Worm (Caenorhabditis elegans) whole organism, L3 larva: ENCODE results near the gene F25F2.1.

ENCODE experiments used
- R02D3.7 ChIP-seq: fragments of 150-350 bp; optimal IDR thresholded peaks from 2 replicates; lab custom pipeline; 2014; ENCODE audit warnings: missing biosample characterization, missing genetic modification characterization
- ceh-82 ChIP-seq: fragments of 150-350 bp; optimal IDR thresholded peaks from 2 replicates; lab custom pipeline; 2014; ENCODE audit warnings: missing biosample characterization, missing genetic modification characterization
- egl-27 ChIP-seq: sonication (generic microtip); optimal IDR thresholded peaks from 4 replicates; lab custom pipeline; 2017; ENCODE audit warnings: missing biosample characterization, missing genetic modification reagents, missing genetic modification characterization
- elt-1 ChIP-seq: fragments of 150-350 bp; optimal IDR thresholded peaks from 2 replicates; lab custom pipeline; 2014; ENCODE audit warnings: missing biosample characterization, missing genetic modification characterization
- fos-1 ChIP-seq: fragments of 150-350 bp; optimal IDR thresholded peaks from 2 replicates; lab custom pipeline; 2014; ENCODE audit warnings: missing biosample characterization, missing genetic modification characterization
- nhr-12 ChIP-seq: fragments of 150-350 bp; optimal IDR thresholded peaks from 2 replicates; lab custom pipeline; 2014; ENCODE audit warnings: missing biosample characterization, missing genetic modification characterization
- nhr-237 ChIP-seq: fragments of 150-350 bp; optimal IDR thresholded peaks from 2 replicates; lab custom pipeline; 2014; ENCODE audit warnings: missing biosample characterization, missing genetic modification characterization
- nhr-25 ChIP-seq: sonication (generic microtip); optimal IDR thresholded peaks from 2 replicates; lab custom pipeline; 2017; ENCODE audit warnings: missing biosample characterization, missing genetic modification characterization
- nhr-77 ChIP-seq: fragments of 150-350 bp; optimal IDR thresholded peaks from 2 replicates; lab custom pipeline; 2014; ENCODE audit warnings: missing biosample characterization, missing genetic modification characterization
- pha-4 ChIP-seq: fragments of 150-350 bp; optimal IDR thresholded peaks from 2 replicates; lab custom pipeline; 2014; ENCODE audit warnings: missing biosample characterization, missing genetic modification reagents, missing genetic modification characterization
- pqm-1 ChIP-seq: fragments of 150-350 bp; optimal IDR thresholded peaks from 2 replicates; lab custom pipeline; 2017; ENCODE audit warnings: missing biosample characterization, missing genetic modification characterization, inconsistent platforms
- ztf-4 ChIP-seq: fragments of 150-350 bp; optimal IDR thresholded peaks from 2 replicates; lab custom pipeline; 2014; ENCODE audit warnings: missing biosample characterization, missing genetic modification characterization

ce11 chrIII:4513926-4514325 lies 5.3 kb downstream of the F25F2.1 start:
- TF ChIP-seq pqm-1 (no peak), fos-1 (tag; lab: Kevin White, UChicago) (no peak), R02D3.7 (tag; lab: Kevin White, UChicago) (no peak), nhr-77 (tag; lab: Kevin White, UChicago) (no peak), nhr-25 (tag; lab: Kevin White, UChicago) (no peak), egl-27 (tag; lab: Kevin White, UChicago) (no peak), elt-1 (no peak), nhr-12 (tag; lab: Kevin White, UChicago) (no peak), nhr-237 (tag; lab: Kevin White, UChicago) (no peak), ceh-82 (tag; lab: Kevin White, UChicago) (no peak), pha-4 (tag; lab: Kevin White, UChicago) (peak; percentile 28), ztf-4 (no peak)
